Fruit fly (Drosophila melanogaster): ENCODE results near the gene CG17343.

The CG17343 gene

dm6 chr2L:19033288-19033687 is 31.4 kb upstream of the CG17343 start, which contains the start of gene hook:
TSS of gene hook (minus strand) at chr2L:19033498.
- TF ChIP-seq h (optimal IDR thresholded peaks at IDR 0.05) (no peak), ttk (optimal IDR thresholded peaks at IDR 0.05) (no peak), psq (optimal IDR thresholded peaks at IDR 0.05) (no peak), Myc (optimal IDR thresholded peaks at IDR 0.05) (no peak), insv (optimal IDR thresholded peaks at IDR 0.05) (no peak), Sin3A (optimal IDR thresholded peaks at IDR 0.05) (no peak)

- no peak for TF ChIP-seq Myc (optimal IDR thresholded peaks at IDR 0.05)
- no peak for TF ChIP-seq h (optimal IDR thresholded peaks at IDR 0.05)
- TF ChIP-seq Sin3A (optimal IDR thresholded peaks at IDR 0.05), result no peak
- TF ChIP-seq psq (optimal IDR thresholded peaks at IDR 0.05), result no peak
- no peak for TF ChIP-seq ttk (optimal IDR thresholded peaks at IDR 0.05)
- TF ChIP-seq insv (optimal IDR thresholded peaks at IDR 0.05), result no peak
Measured at dm6 chr2L:19034213-19034929, 30.4 kb upstream of the CG17343 start, which contains the start of the genes mib2 and CG31800. TSS of gene mib2 (plus strand) at chr2L:19034444. TSS of gene CG31800 (minus strand) at chr2L:19034576.

DNA sequence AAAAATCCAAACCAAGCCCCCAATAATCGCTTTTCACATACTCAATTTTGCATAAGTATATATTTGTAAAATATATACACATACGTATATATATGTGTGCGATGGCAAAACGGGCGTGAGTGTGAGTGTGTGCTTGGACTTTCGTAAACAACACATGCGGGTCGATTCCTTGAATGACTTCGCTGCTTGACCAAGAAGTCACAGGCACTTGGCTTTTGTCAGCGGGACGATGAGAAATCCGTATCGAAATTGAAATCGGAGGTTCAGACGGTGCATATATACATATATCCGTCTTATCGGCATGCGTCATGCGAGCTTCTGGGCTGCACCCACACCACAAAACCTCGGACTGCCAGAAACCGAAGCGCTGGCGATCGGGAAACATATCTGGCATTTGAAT is 29.7 kb upstream of the CG17343 start:
- no peak for TF ChIP-seq psq (optimal IDR thresholded peaks at IDR 0.05)
- no peak for TF ChIP-seq Sin3A (optimal IDR thresholded peaks at IDR 0.05)
- TF ChIP-seq Myc (optimal IDR thresholded peaks at IDR 0.05), result no peak
- TF ChIP-seq h (optimal IDR thresholded peaks at IDR 0.05), result no peak
- TF ChIP-seq insv (optimal IDR thresholded peaks at IDR 0.05), result no peak
- no peak for TF ChIP-seq ttk (optimal IDR thresholded peaks at IDR 0.05)

- TF ChIP-seq ttk (optimal IDR thresholded peaks at IDR 0.05) (no peak), h (optimal IDR thresholded peaks at IDR 0.05) (no peak), Sin3A (optimal IDR thresholded peaks at IDR 0.05) (no peak), insv (optimal IDR thresholded peaks at IDR 0.05) (no peak), Myc (optimal IDR thresholded peaks at IDR 0.05) (no peak), psq (optimal IDR thresholded peaks at IDR 0.05) (no peak)
Measured at dm6 chr2L:19036105-19036714, 28.5 kb upstream of the CG17343 start.

DNA sequence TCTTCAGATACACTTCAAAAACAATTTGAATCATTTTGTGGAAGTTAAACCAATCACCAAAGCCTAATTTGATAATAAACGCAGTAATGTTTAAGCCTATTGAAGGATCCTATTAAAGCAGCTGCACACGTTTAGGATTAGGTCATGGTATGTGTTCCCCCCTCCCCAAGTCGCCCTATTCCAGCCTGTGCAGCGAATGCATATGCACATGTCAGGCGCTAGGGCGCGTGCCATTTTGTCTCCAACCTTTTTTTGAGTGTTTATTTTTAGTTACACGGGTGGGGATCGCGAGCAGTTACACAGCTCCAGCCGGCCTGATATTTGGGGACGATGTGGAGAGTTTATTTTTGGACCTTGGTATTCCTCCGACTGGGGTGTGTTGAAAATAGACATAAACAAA is 27.7 kb upstream of the CG17343 start:
- no peak for TF ChIP-seq insv (optimal IDR thresholded peaks at IDR 0.05)
- no peak for TF ChIP-seq Myc (optimal IDR thresholded peaks at IDR 0.05)

- TF ChIP-seq insv (optimal IDR thresholded peaks at IDR 0.05) (no peak), h (optimal IDR thresholded peaks at IDR 0.05) (no peak), psq (optimal IDR thresholded peaks at IDR 0.05) (no peak), ttk (optimal IDR thresholded peaks at IDR 0.05) (no peak), Myc (optimal IDR thresholded peaks at IDR 0.05) (no peak), Sin3A (optimal IDR thresholded peaks at IDR 0.05) (no peak)
Measured at dm6 chr2L:19037455-19037854, 27.3 kb upstream of the CG17343 start.

DNA sequence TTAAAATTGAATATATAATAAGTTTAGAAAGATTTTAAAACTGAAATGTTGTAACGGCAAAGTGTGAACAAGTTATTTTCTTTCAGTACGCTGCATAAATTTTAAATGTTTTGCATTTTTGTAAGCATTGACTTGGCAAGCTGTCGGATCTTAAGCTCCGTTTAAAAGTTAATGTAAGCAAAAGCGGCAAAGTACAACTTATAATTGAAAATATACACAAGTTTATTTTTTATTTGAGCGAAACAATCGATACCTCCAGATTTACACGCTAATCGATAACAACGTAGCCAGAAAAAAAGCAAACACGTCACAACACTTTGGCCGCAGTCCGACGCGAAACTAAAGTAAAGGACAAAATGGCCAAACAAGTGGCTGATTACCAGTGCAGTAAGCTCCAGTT is 23.1 kb upstream of the CG17343 start, which contains the start of gene Catsup:
Catsup (plus strand) TSS at position 273 of the 400 bp plus-strand sequence.
- TF ChIP-seq Sin3A (optimal IDR thresholded peaks at IDR 0.05), result no peak
- no peak for TF ChIP-seq ttk (optimal IDR thresholded peaks at IDR 0.05)

- no peak for TF ChIP-seq insv (optimal IDR thresholded peaks at IDR 0.05)
- TF ChIP-seq Myc (optimal IDR thresholded peaks at IDR 0.05), result no peak
- no peak for TF ChIP-seq ttk (optimal IDR thresholded peaks at IDR 0.05)
- no peak for TF ChIP-seq psq (optimal IDR thresholded peaks at IDR 0.05)
- TF ChIP-seq h (optimal IDR thresholded peaks at IDR 0.05), result no peak
- no peak for TF ChIP-seq Sin3A (optimal IDR thresholded peaks at IDR 0.05)
Measured at dm6 chr2L:19045111-19045560, 19.6 kb upstream of the CG17343 start, which contains the start of the genes Ttc19 and Acn. TSS of gene Ttc19 (minus strand) at chr2L:19045148. TSS of gene Acn (plus strand) at chr2L:19045355.

- TF ChIP-seq psq (optimal IDR thresholded peaks at IDR 0.05) (no peak), Myc (optimal IDR thresholded peaks at IDR 0.05) (no peak), insv (optimal IDR thresholded peaks at IDR 0.05) (no peak), Sin3A (optimal IDR thresholded peaks at IDR 0.05) (no peak), h (optimal IDR thresholded peaks at IDR 0.05) (no peak), ttk (optimal IDR thresholded peaks at IDR 0.05) (no peak)
Measured at dm6 chr2L:19048912-19049311, 15.8 kb upstream of the CG17343 start, which contains the start of gene CG10470. TSS of gene CG10470 (plus strand) at chr2L:19049076.

- no peak for TF ChIP-seq ttk (optimal IDR thresholded peaks at IDR 0.05)
- no peak for TF ChIP-seq Myc (optimal IDR thresholded peaks at IDR 0.05)
- no peak for TF ChIP-seq insv (optimal IDR thresholded peaks at IDR 0.05)
- TF ChIP-seq h (optimal IDR thresholded peaks at IDR 0.05), result no peak
- TF ChIP-seq Sin3A (optimal IDR thresholded peaks at IDR 0.05), result no peak
- no peak for TF ChIP-seq psq (optimal IDR thresholded peaks at IDR 0.05)
Measured at dm6 chr2L:19051534-19052100, 13.1 kb upstream of the CG17343 start, which contains the start of gene Rpn3. TSS of gene Rpn3 (plus strand) at chr2L:19051790.

dm6 chr2L:19053860-19054515 is 10.7 kb upstream of the CG17343 start, which contains the start of gene CG10492:
TSS of gene CG10492 (plus strand) at chr2L:19054078.
- TF ChIP-seq Sin3A (optimal IDR thresholded peaks at IDR 0.05), result no peak
- TF ChIP-seq ttk (optimal IDR thresholded peaks at IDR 0.05), result no peak
- no peak for TF ChIP-seq psq (optimal IDR thresholded peaks at IDR 0.05)
- no peak for TF ChIP-seq Myc (optimal IDR thresholded peaks at IDR 0.05)
- no peak for TF ChIP-seq insv (optimal IDR thresholded peaks at IDR 0.05)
- no peak for TF ChIP-seq h (optimal IDR thresholded peaks at IDR 0.05)

DNA sequence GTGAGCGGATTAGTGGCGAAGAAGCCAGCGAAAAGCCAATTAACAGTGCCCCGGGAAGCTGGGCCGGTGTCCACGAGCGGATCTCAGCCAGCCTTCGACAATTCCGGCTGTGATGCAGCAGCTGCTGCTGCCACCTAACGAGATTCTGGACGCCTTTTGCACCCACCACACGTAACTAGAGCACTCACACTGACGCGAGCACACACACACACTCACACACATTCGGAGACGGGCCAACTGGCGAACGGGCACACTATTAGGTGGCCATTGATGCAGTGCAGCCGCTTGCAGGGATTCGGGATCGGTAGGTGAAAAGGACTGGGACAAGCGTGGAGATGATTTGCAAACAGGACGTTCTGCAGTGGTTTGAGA is 10.2 kb upstream of the CG17343 start:
- TF ChIP-seq ttk (optimal IDR thresholded peaks at IDR 0.05) (no peak), Sin3A (optimal IDR thresholded peaks at IDR 0.05) (no peak), insv (optimal IDR thresholded peaks at IDR 0.05) (no peak), psq (optimal IDR thresholded peaks at IDR 0.05) (no peak), Myc (optimal IDR thresholded peaks at IDR 0.05) (no peak), h (optimal IDR thresholded peaks at IDR 0.05) (no peak)
